Worm (Caenorhabditis elegans) whole organism, midembryonic: ENCODE results near the gene fbxb-25.

Source experiments
- T22C8.4 ChIP-seq: fragments of 200-800 bp; sonication (Bioruptor generic); IDR thresholded peaks from 2 replicates; pipeline ENCODE4 v1.3.6; 2022; ENCODE audit warnings: missing genetic modification characterization, missing compliant biosample characterization
- cog-1 ChIP-seq: sonication (generic microtip); optimal IDR thresholded peaks from 2 replicates; lab custom pipeline; 2016; ENCODE audit warnings: missing genetic modification characterization, missing compliant biosample characterization
- flt-1 ChIP-seq: fragments of 200-800 bp; sonication (Bioruptor generic); IDR thresholded peaks from 2 replicates; pipeline ENCODE4 v1.3.6; 2022; ENCODE audit warnings: missing genetic modification characterization, missing compliant biosample characterization
- klf-2 ChIP-seq: fragments of 200-800 bp; sonication (Bioruptor generic); conservative IDR thresholded peaks from 2 replicates; pipeline ENCODE4 v1.3.6; 2022; ENCODE audit warnings: missing genetic modification reagents, missing genetic modification characterization, missing compliant biosample characterization
- med-1 ChIP-seq: sonication (generic microtip); optimal IDR thresholded peaks from 2 replicates; lab custom pipeline; 2017; ENCODE audit warnings: missing genetic modification characterization, mild to moderate bottlenecking, missing compliant biosample characterization, antibody characterized with exemption, missing genetic modification reagents; ENCODE audit not compliant: insufficient read depth
- ref-1 ChIP-seq: fragments of 200-800 bp; sonication (Bioruptor generic); conservative IDR thresholded peaks from 2 replicates; pipeline ENCODE4 v1.3.6; 2022; ENCODE audit warnings: missing genetic modification reagents, missing genetic modification characterization, missing compliant biosample characterization
- tab-1 ChIP-seq: fragments of 200-800 bp; sonication (Bioruptor generic); IDR thresholded peaks from 2 replicates; pipeline ENCODE4 v1.3.6; 2022; ENCODE audit warnings: missing genetic modification characterization, missing compliant biosample characterization
- ztf-23 ChIP-seq: fragments of 200-800 bp; sonication (Bioruptor generic); IDR thresholded peaks from 2 replicates; pipeline ENCODE4 v1.3.6; 2022; ENCODE audit warnings: missing genetic modification reagents, missing genetic modification characterization, missing compliant biosample characterization
- ztf-29 ChIP-seq: fragments of 200-800 bp; sonication (Bioruptor generic); IDR thresholded peaks from 2 replicates; pipeline ENCODE4 v1.3.6; 2022; ENCODE audit warnings: missing genetic modification reagents, missing genetic modification characterization, missing compliant biosample characterization

- TF ChIP-seq med-1: no peak
- no peak for TF ChIP-seq T22C8.4
- TF ChIP-seq klf-2: no peak
- no peak for TF ChIP-seq flt-1 (GFP tag; lab: Robert Waterston, UW)
- no peak for TF ChIP-seq tab-1 (GFP tag; lab: Robert Waterston, UW)
- TF ChIP-seq ztf-29 (GFP tag; lab: Robert Waterston, UW): no peak
- no peak for TF ChIP-seq ref-1 (GFP tag; lab: Robert Waterston, UW)
- no peak for TF ChIP-seq cog-1 (tag; lab: Kevin White, UChicago)
- TF ChIP-seq ztf-23 (GFP tag; lab: Robert Waterston, UW): no peak
Observed at ce11 chrII:1706385-1706784, 22.5 kb downstream of the fbxb-25 start, which contains the start of gene sdz-18.
